Fruit fly (Drosophila melanogaster): ENCODE results near the gene nAChRbeta1.

DNA sequence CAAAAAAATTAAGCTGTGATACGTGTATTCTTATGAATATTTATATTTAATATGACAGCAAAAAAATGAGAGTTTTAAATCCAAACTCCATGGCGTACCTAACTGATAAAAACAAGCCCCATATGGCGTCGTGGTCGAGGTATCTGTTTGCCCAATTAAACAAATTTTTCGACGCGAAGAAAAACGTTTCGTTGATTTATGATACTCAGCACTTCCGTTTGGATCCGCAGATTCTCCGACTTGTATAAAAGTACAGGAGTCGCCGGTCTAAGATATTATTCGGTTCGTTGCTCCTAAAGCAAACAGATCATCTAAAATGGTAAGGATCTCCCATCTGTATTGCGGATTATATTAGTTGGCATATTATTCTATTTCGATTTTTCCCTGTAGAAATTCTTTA, 42.3 kb downstream of the nAChRbeta1 start, which contains the start of gene CG32248:
- TF ChIP-seq Sin3A (optimal IDR thresholded peaks at IDR 0.05): no peak
- no peak for TF ChIP-seq insv (optimal IDR thresholded peaks at IDR 0.05)
- TF ChIP-seq Myc (optimal IDR thresholded peaks at IDR 0.05): no peak
- TF ChIP-seq ttk (optimal IDR thresholded peaks at IDR 0.05): no peak

Data from Kc167 (cell line).